Worm (Caenorhabditis elegans): Measurements from ENCODE around the gene try-10.
A peak's percentile ranks its signal among the peaks of the same experiment; 100 is the strongest.

The try-10 gene

ce11 chrV:12961085-12961560 lies 51.9 kb downstream of the try-10 start, which contains the start of gene mpst-7:
Gene mpst-7, minus strand, starts transcription at chrV:12961135.
- TF ChIP-seq nhr-28 (tag; optimal IDR thresholded peaks at IDR 0.05), result peak; percentile 12
- TF ChIP-seq ceh-62 (tag; optimal IDR thresholded peaks at IDR 0.05), result no peak
- peak in 1 of 2 experiments; percentile 25 for TF ChIP-seq unc-62 (GFP tag; optimal IDR thresholded peaks at IDR 0.05 in 1 of 2)
- no peak for TF ChIP-seq unc-62 (tag; optimal IDR thresholded peaks at IDR 0.05)
- no peak for TF ChIP-seq lir-3 (tag; optimal IDR thresholded peaks at IDR 0.05)
- TF ChIP-seq daf-19 (GFP tag; conservative IDR thresholded peaks at IDR 0.05), result no peak
- TF ChIP-seq pha-4 (GFP tag; IDR thresholded peaks at IDR 0.05), result no peak
- no peak for TF ChIP-seq pha-4 (tag; optimal IDR thresholded peaks at IDR 0.05)
